Fruit fly (Drosophila melanogaster): Measurements from ENCODE around the gene CG1801.
A peak's percentile ranks its signal among the peaks of the same experiment; 100 is the strongest.

DNA sequence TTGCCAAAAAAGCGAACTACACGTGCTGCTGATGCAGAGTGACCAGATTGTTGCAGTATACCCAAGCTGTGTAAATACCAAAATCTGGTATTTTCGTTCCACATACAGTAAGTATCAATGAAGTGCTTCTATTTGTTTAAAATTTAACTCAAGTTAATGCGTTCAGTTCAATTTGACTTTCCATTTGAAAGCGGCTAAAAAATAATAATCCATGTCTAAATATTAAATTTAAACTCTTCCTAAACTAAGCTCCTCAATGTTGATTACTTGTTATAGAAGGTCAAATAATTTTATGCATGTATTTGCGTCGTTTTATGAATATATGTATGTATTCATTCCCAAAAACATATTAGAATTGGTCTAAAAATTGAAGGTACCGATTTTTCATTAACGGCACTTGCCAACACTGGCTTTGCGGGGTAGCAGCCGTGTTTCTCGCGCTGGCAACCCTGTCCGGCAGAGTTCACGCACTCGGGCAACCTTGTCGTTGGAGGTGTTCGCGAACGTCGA is 32.5 kb upstream of the CG1801 start, which contains the start of the genes peng and sol:
- TF ChIP-seq CG4318 (GFP tag; optimal IDR thresholded peaks at IDR 0.05) (no peak), CG6854 (GFP tag; optimal IDR thresholded peaks at IDR 0.05) (no peak), CG11294 (GFP tag; IDR thresholded peaks at IDR 0.05) (peak; percentile 23; the same call in 1 of the 2 replicates), Smox (GFP tag; optimal IDR thresholded peaks at IDR 0.05) (peak; percentile 78), CG8119 (GFP tag; IDR thresholded peaks at IDR 0.05) (peak; percentile 60; the same call in 2 of the 3 replicates), CG1621 (tag; optimal IDR thresholded peaks at IDR 0.05) (peak; percentile 28), Gug (GFP tag; IDR thresholded peaks at IDR 0.05) (peak; percentile 53; the same call in 1 of the 2 replicates), dac (GFP tag; optimal IDR thresholded peaks at IDR 0.05) (peak; percentile 50), CG10669 (GFP tag; optimal IDR thresholded peaks at IDR 0.05) (peak; percentile 65), CG16779 (tag; optimal IDR thresholded peaks at IDR 0.05) (no peak), Hr39 (GFP tag; optimal IDR thresholded peaks at IDR 0.05) (peak; percentile 87), CG8632 (GFP tag; optimal IDR thresholded peaks at IDR 0.05) (peak; percentile 70), CG11762 (GFP tag; optimal IDR thresholded peaks at IDR 0.05; ENCODE audit: insufficient read depth) (peak; percentile 66)
